Worm (Caenorhabditis elegans) whole organism, L2 larva: Measurements from ENCODE around the gene sma-6.

Experiments
- ZK546.5 ChIP-seq: sonication (generic microtip); optimal IDR thresholded peaks from 2 replicates; lab custom pipeline; 2017; ENCODE audit warnings: missing biosample characterization, missing genetic modification characterization
- alr-1 ChIP-seq: fragments of 150-350 bp; optimal IDR thresholded peaks from 2 replicates; lab custom pipeline; 2014; ENCODE audit warnings: missing biosample characterization, missing genetic modification characterization
- ama-1 ChIP-seq: fragments of 150-350 bp; optimal IDR thresholded peaks from 2 replicates; lab custom pipeline; 2018; ENCODE audit warnings: inconsistent platforms
- ceh-82 ChIP-seq: fragments of 150-350 bp; optimal IDR thresholded peaks from 2 replicates; lab custom pipeline; 2014; ENCODE audit warnings: missing biosample characterization, missing genetic modification characterization
- elt-1 ChIP-seq: fragments of 150-350 bp; optimal IDR thresholded peaks from 2 replicates; lab custom pipeline; 2014; ENCODE audit warnings: missing biosample characterization, missing genetic modification characterization
- fos-1 ChIP-seq: fragments of 150-350 bp; optimal IDR thresholded peaks from 2 replicates; lab custom pipeline; 2014; ENCODE audit warnings: missing biosample characterization, missing genetic modification characterization
- gmeb-1 ChIP-seq: fragments of 150-350 bp; optimal IDR thresholded peaks from 2 replicates; lab custom pipeline; 2014; ENCODE audit warnings: missing biosample characterization, missing genetic modification characterization
- nhr-10 ChIP-seq: sonication (generic microtip); optimal IDR thresholded peaks from 2 replicates; lab custom pipeline; 2017; ENCODE audit warnings: missing biosample characterization, missing genetic modification characterization
- ztf-11 ChIP-seq: sonication (generic microtip); optimal IDR thresholded peaks from 2 replicates; lab custom pipeline; 2017; ENCODE audit warnings: missing biosample characterization, missing genetic modification characterization

The sma-6 gene

DNA sequence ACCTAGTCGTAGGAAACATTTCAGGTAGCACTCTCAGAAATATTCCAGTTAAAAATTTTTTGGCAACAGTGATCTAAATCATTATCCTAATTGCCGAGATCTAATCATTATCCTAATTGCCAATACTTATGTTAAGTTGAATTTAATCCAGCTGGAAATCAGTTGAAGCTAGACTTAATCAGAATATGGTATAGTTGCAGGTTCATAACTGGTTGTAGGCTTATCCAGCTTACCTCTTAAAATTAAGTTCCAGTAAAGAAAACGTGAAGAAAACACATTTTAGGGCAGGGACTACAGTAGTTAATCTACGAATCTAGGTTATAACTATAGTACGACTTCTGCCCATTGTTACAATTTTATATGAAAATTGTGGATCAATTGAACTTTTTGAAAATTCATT lies 52.4 kb downstream of the sma-6 start:
- TF ChIP-seq gmeb-1 (tag; lab: Kevin White, UChicago), result no peak
- TF ChIP-seq nhr-10 (tag; lab: Kevin White, UChicago), result no peak
- no peak for TF ChIP-seq ceh-82 (tag; lab: Kevin White, UChicago)
- no peak for TF ChIP-seq ztf-11 (tag; lab: Kevin White, UChicago)
- TF ChIP-seq ZK546.5 (tag; lab: Kevin White, UChicago), result no peak
- no peak for TF ChIP-seq fos-1 (tag; lab: Kevin White, UChicago)
- no peak for TF ChIP-seq elt-1 (tag; lab: Kevin White, UChicago)
- TF ChIP-seq ama-1 (lab: Kevin White, UChicago), result no peak
- TF ChIP-seq alr-1 (tag; lab: Kevin White, UChicago), result no peak
